Fruit fly (Drosophila melanogaster) Kc167 (cell line): Measurements from ENCODE around the gene CG12236.

Experiments
- Myc ChIP-seq: fragments of >200 bp; optimal IDR thresholded peaks from 2 replicates; lab custom pipeline; 2017; ENCODE audit warnings: missing external identifiers
- Sin3A ChIP-seq: fragments of >200 bp; optimal IDR thresholded peaks from 2 replicates; lab custom pipeline; 2018; ENCODE audit warnings: missing external identifiers
- h ChIP-seq: fragments of >200 bp; optimal IDR thresholded peaks from 3 replicates; lab custom pipeline; 2018; ENCODE audit warnings: missing external identifiers
- insv ChIP-seq: fragments of >200 bp; optimal IDR thresholded peaks from 3 replicates; lab custom pipeline; 2018; ENCODE audit warnings: missing external identifiers
- psq ChIP-seq: fragments of >200 bp; optimal IDR thresholded peaks from 2 replicates; lab custom pipeline; 2017; ENCODE audit warnings: missing external identifiers
- ttk ChIP-seq: sonication (Bioruptor generic); optimal IDR thresholded peaks from 2 replicates; lab custom pipeline; 2017; ENCODE audit warnings: missing external identifiers

Gene CG12236

dm6 chrX:5900146-5901093, 7.5 kb upstream of the CG12236 start, which contains the start of gene Act5C:
Gene Act5C (plus strand): TSS chrX:5900861.
- TF ChIP-seq h (no peak), ttk (lab: Kevin White, UChicago) (no peak), insv (lab: Kevin White, UChicago) (no peak), psq (lab: Kevin White, UChicago) (no peak), Sin3A (lab: Kevin White, UChicago) (no peak)

dm6 chrX:5901628-5902213, 6.2 kb upstream of the CG12236 start:
- TF ChIP-seq ttk (lab: Kevin White, UChicago) (no peak), insv (lab: Kevin White, UChicago) (no peak), h (no peak), Myc (no peak), psq (lab: Kevin White, UChicago) (no peak), Sin3A (lab: Kevin White, UChicago) (no peak)

- no peak for TF ChIP-seq Sin3A (lab: Kevin White, UChicago)
- TF ChIP-seq ttk (lab: Kevin White, UChicago), result peak; percentile 94
These were observed 5.2 kb upstream of the CG12236 start for dm6 chrX:5902701-5903100.

- TF ChIP-seq psq (lab: Kevin White, UChicago) (no peak), Myc (no peak), h (no peak), Sin3A (lab: Kevin White, UChicago) (no peak), insv (lab: Kevin White, UChicago) (no peak), ttk (lab: Kevin White, UChicago) (no peak)
These were observed 3.4 kb upstream of the CG12236 start for dm6 chrX:5904377-5905085.

- TF ChIP-seq psq (lab: Kevin White, UChicago), result no peak
- no peak for TF ChIP-seq Myc
- no peak for TF ChIP-seq Sin3A (lab: Kevin White, UChicago)
- TF ChIP-seq ttk (lab: Kevin White, UChicago), result no peak
- no peak for TF ChIP-seq insv (lab: Kevin White, UChicago)
These were observed 2.9 kb upstream of the CG12236 start for dm6 chrX:5905086-5905400.

dm6 chrX:5905446-5905845, 2.5 kb upstream of the CG12236 start, which contains the start of gene CG4020:
Gene CG4020 (plus strand): TSS chrX:5905746.
- no peak for TF ChIP-seq Sin3A (lab: Kevin White, UChicago)

- no peak for TF ChIP-seq Sin3A (lab: Kevin White, UChicago)
- no peak for TF ChIP-seq insv (lab: Kevin White, UChicago)
- no peak for TF ChIP-seq psq (lab: Kevin White, UChicago)
- TF ChIP-seq Myc, result no peak
- TF ChIP-seq h, result no peak
- TF ChIP-seq ttk (lab: Kevin White, UChicago), result no peak
These were observed 7.2 kb downstream of the CG12236 start for dm6 chrX:5914992-5915751.

- no peak for TF ChIP-seq psq (lab: Kevin White, UChicago)
- no peak for TF ChIP-seq ttk (lab: Kevin White, UChicago)
These were observed 8.0 kb downstream of the CG12236 start for dm6 chrX:5915752-5916493.

dm6 chrX:5916494-5917309, 8.8 kb downstream of the CG12236 start, which contains the start of the genes Shmt and CG3726:
Gene Shmt (minus strand): TSS chrX:5916797.
Gene CG3726 (plus strand): TSS chrX:5917097.
- TF ChIP-seq Sin3A (lab: Kevin White, UChicago) (no peak), Myc (no peak), insv (lab: Kevin White, UChicago) (no peak), psq (lab: Kevin White, UChicago) (no peak), ttk (lab: Kevin White, UChicago) (no peak), h (no peak)

- TF ChIP-seq ttk (lab: Kevin White, UChicago), result no peak
- TF ChIP-seq psq (lab: Kevin White, UChicago), result no peak
- TF ChIP-seq h, result no peak
- no peak for TF ChIP-seq Sin3A (lab: Kevin White, UChicago)
- no peak for TF ChIP-seq Myc
- no peak for TF ChIP-seq insv (lab: Kevin White, UChicago)
These were observed 9.5 kb downstream of the CG12236 start for dm6 chrX:5917310-5917988.
